Worm (Caenorhabditis elegans) whole organism, dauer: ENCODE data around the gene C17G10.1.
"Not testable (repeated sequence)": the region's sequence is repeated elsewhere in the genome, so short reads cannot be mapped to it uniquely, and the experiment has no call there.

ENCODE experiments used
- unc-62 ChIP-seq: sonication (generic microtip); optimal IDR thresholded peaks from 2 replicates; lab custom pipeline; 2017; ENCODE audit warnings: missing biosample characterization, missing genetic modification reagents, missing genetic modification characterization

The C17G10.1 gene

DNA sequence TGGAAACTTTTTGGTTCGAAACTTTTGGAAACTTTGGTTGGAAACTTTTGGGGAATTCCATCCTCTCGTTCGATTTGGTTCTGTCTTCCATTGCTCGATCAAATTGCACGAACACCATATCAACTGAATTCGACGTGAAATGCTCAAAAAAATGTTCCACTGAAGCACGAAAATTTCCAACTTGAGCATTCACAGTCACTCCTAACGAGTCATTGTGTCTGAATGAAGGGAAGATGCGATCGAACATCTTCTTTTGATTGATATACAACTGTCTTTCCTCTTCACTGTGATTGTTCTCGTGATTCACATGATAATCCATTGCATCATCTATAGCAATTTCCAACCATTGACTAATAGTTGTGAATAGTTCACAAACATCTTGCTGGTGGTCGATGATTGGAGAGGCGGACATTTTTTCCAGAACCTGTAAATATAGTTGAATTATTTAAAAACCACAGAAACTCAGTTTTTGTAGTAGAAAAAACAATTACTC is 32.0 kb downstream of the C17G10.1 start, which contains the start of gene F59E12.15:
Gene F59E12.15, minus strand, starts transcription at position 51 of the 493 bp plus-strand sequence.
- no peak for TF ChIP-seq unc-62

DNA sequence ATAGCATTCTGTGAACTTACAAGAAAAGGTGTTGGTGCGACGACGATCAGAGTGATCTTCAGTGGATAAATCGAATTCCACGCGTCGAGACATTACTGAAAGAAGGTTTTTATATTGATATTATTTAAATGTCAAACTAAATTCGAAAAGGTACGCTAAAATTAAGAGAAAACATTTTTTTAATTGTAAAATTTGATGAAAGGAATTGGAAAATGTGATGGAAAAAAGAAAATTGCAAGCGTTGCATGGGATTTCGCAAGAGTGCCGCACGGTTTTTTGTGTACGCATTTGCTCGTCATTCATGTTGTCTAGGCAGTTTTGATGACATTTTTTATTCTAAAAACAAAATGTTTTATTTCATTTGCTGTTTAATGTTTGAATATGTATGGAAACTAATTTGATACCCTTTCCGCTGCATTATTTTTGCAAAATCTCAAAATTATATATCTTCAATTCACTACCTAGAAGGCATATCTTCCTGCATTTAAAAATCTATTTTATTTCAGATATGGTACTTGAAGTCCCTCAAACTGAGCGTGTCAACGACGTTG is 34.6 kb downstream of the C17G10.1 start, which contains the start of the genes F59E12.6 and npl-4.1:
Gene F59E12.6, minus strand, starts transcription at position 101 of the 551 bp plus-strand sequence.
Gene npl-4.1, plus strand, starts transcription at position 501 of the 551 bp plus-strand sequence.
- TF ChIP-seq unc-62: not testable (repeated sequence)

DNA sequence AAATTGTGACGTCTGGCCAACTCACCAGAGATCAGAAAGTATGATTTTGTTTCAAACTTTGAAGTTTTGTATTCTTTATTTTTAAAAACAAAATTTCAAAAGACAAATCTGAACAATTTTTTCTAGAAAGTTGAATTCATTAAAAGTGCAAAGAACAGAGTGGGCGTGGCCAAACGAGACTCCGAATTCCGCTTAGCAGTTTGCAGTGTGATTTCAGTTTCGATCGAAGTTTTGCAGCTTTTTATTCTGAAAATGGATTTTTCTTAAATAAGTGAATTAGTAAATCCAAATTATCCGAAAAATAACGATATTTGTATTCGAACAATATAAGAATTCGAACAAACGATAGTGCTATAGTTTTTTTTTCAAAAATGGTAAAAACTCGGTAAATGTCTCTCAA is 37.1 kb downstream of the C17G10.1 start:
- no peak for TF ChIP-seq unc-62

DNA sequence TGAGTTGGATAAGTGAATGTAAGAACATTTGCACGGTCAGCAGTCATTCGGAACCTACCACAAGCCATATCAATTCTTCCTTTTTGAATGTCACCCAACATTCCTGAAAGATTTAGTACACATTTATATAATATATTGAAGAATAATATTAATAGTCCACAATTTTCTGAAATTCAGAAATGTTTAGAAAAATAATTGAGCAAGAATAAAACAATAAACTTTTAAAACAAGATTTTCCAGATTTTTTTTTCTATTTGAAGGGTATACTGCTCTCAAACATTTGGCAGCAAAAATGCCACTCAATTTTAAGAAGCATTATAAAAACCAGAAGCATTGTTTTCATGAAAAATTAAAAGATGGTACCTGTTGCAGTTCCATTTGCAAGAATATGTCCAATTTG is 40.5 kb downstream of the C17G10.1 start, which contains the start of gene F59E12.8:
Gene F59E12.8, minus strand, starts transcription at position 101 of the 400 bp plus-strand sequence.
- TF ChIP-seq unc-62: no peak

DNA sequence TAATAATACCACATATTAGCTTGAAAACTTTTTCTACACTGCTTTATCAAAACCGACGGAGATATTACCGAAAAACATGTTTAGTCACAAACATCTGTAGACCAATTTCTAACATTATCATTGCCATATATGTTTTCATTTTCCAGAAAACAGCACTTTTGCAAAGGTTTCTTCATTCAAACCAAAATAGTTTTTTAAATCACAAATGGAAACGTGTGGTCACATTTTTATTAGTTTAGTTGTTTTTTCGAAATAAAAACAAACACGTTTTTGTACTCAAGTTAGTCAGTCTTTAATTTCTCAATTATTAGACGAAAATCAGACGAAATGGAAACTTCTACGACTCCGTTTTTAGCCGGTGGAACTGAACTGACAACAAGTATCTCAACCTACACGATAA is 41.7 kb downstream of the C17G10.1 start, which contains the start of gene F59E12.3:
Gene F59E12.3, plus strand, starts transcription at position 301 of the 400 bp plus-strand sequence.
- TF ChIP-seq unc-62: no peak

DNA sequence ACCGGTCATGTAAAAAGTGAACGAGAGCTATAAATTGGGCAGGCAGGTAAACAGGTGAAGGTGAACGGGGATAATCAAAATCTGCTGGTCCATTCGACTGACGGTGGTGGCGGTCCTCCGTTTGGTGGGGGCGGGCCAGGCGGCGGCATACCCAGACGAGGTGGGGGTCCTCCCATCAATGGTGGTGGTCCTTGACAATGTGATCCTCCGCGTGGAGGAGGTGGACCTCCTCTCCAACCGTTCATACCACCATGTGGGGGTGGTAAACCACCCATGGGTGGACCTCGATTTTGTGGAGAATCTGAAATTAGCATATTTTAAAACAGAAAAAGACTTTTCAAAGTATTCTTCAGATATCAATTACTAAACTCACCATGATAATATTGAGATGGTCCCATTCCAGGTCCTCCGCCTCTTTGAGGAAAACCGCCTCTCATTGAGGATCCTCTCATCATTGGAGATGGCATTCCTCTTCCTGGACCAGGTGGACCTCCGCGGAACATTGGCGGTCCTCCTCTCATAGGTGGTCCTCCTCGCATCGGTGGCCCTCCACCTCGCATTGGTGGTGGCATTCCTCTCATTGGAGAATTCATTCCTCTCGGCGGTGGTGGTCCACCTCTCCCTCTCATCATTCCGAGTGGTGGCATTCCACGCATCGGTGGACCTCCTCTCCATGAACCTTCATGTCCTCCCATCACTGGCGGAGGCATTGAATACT is 44.2 kb downstream of the C17G10.1 start:
- TF ChIP-seq unc-62: no peak

DNA sequence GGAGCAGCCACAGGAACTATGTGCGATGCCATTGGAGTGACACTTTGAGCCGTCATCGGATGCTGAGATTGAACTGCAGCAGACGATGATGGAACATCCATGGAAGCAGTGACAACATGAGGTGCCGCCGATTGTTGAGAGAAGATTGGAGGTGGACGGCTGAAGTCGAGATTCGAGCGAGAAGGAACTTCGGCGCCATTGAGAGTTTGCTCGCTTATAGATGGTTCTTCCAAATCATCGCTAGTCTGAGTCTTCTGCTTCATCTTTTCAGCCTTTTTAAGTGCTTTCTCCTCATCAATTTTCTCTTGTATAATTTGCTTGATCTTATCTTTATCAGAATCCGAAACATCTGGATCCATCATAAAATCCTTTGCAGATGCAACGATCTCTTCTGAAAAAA is 45.8 kb downstream of the C17G10.1 start:
- no peak for TF ChIP-seq unc-62

DNA sequence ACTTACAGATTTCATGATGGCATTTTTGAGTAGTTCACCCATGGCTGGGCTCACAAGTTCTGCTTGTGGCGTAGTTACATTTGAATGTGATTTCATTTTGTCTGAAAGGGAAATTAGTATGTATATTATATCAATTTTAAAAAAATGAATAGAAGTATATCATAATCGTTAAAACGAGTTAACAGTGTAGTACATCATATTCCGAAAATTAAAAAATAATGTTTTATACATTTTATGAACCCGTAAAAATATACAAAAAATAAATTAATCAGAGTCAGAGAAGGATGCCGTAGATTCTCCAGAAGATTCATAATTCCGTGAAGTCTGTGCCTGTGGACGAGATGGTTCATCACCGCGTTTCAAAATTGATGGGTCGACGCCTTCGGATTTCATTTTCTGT is 50.6 kb downstream of the C17G10.1 start, which contains the start of gene F59E12.9:
Gene F59E12.9, minus strand, starts transcription at position 101 of the 400 bp plus-strand sequence.
- no peak for TF ChIP-seq unc-62
